Worm (Caenorhabditis elegans) whole organism, dauer: Measurements from ENCODE around the gene T23G4.2.
"Not testable (repeated sequence)": the region's sequence is repeated elsewhere in the genome, so short reads cannot be mapped to it uniquely, and the experiment has no call there.

ENCODE experiments used
- unc-62 ChIP-seq: sonication (generic microtip); optimal IDR thresholded peaks from 2 replicates; lab custom pipeline; 2017; ENCODE audit warnings: missing biosample characterization, missing genetic modification reagents, missing genetic modification characterization

T23G4.2 gene

ce11 chrIV:13652023-13652422 lies 37.3 kb downstream of the T23G4.2 start, which contains the start of gene Y45F10C.6:
Gene Y45F10C.6 (plus strand): TSS chrIV:13652323.
- not testable (repeated sequence) for TF ChIP-seq unc-62 (GFP tag; lab: Kevin White, UChicago)

- TF ChIP-seq unc-62 (GFP tag; lab: Kevin White, UChicago), result not testable (repeated sequence)
Measured at ce11 chrIV:13651411-13651810, 37.9 kb downstream of the T23G4.2 start, which contains the start of gene C08F11.12. Gene C08F11.12 (minus strand): TSS chrIV:13651511.

- no peak for TF ChIP-seq unc-62 (GFP tag; lab: Kevin White, UChicago)
Measured at ce11 chrIV:13650238-13650637, 39.1 kb downstream of the T23G4.2 start, which contains the start of gene C08F11.17. Gene C08F11.17 (minus strand): TSS chrIV:13650338.

- TF ChIP-seq unc-62 (GFP tag; lab: Kevin White, UChicago), result no peak
Measured at ce11 chrIV:13649126-13649525, 40.2 kb downstream of the T23G4.2 start, which contains the start of gene C08F11.10. Gene C08F11.10 (minus strand): TSS chrIV:13649226.

- no peak for TF ChIP-seq unc-62 (GFP tag; lab: Kevin White, UChicago)
Measured at ce11 chrIV:13647558-13647957, 41.8 kb downstream of the T23G4.2 start, which contains the start of gene ule-4. Gene ule-4 (minus strand): TSS chrIV:13647658.

ce11 chrIV:13645823-13646222 lies 43.5 kb downstream of the T23G4.2 start, which contains the start of gene srz-29:
Gene srz-29 (minus strand): TSS chrIV:13645923.
- no peak for TF ChIP-seq unc-62 (GFP tag; lab: Kevin White, UChicago)

- TF ChIP-seq unc-62 (GFP tag; lab: Kevin White, UChicago), result no peak
Measured at ce11 chrIV:13639027-13639426, 50.3 kb downstream of the T23G4.2 start, which contains the start of gene ugt-22. Gene ugt-22 (plus strand): TSS chrIV:13639260.
